Fruit fly (Drosophila melanogaster): Measurements from ENCODE around the gene CG13258.
A peak's percentile ranks its signal among the peaks of the same experiment; 100 is the strongest.

DNA sequence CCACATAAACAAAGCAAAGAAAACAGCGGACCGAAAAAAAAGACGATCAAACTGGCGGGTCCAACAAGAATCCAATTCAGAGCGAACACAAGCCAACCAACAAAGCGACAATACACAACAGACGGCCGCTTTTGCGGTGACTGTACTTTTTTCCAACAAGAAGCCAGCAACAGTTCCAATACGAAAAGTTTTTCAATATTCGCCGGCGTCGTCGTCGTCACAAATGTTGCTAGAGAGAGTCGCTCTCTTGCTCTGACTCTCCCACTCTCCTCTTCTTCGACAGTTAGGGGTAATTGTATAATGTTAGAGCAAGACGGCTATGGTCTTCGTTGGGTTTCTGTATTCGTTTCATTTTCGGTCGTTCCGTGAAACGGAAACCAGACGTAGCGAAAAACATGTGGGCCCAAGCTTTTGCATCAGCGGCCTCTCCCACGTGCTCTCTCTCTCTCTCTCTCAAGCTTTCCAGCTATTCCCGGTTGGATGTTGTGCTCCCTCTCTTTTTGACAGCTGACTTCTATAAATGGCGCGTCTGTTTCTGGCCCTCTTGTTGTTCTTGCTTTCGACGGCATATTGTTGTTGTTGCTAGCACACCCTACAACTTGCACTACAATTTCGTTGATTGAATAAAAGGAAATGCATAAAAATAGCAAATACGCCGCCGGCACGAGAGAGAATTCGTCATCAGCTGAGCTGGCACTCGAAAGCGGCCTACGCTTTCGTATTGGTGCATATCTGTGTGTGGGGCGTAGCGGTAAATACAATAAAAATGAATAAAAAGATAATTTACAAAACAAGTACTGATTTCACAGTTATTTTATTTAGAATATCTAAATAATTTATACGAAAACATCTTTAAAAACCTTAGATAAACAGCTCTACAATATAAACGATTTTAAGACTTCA is 23.3 kb downstream of the CG13258 start:
- peak; percentile 82 for TF ChIP-seq EcR (GFP tag; optimal IDR thresholded peaks at IDR 0.05)
- TF ChIP-seq CG8301 (tag; optimal IDR thresholded peaks at IDR 0.05), result peak; percentile 26
- no peak for TF ChIP-seq fd96Ca (GFP tag; IDR thresholded peaks at IDR 0.05)

Measured in whole organism, pupa.